Worm (Caenorhabditis elegans) whole organism, late embryonic: Measurements from ENCODE around the gene Y73F8A.15.

Source experiments
- C38D4.7 ChIP-seq: fragments of 200-800 bp; sonication (Bioruptor generic); optimal IDR thresholded peaks from 2 replicates; lab custom pipeline; 2018; ENCODE audit warnings: mild to moderate bottlenecking, missing genetic modification characterization, moderate library complexity, missing compliant biosample characterization
- Y22D7AL.16 ChIP-seq: sonication (generic microtip); optimal IDR thresholded peaks from 2 replicates; lab custom pipeline; 2016; ENCODE audit warnings: missing genetic modification characterization, missing compliant biosample characterization
- ahr-1 ChIP-seq: sonication (generic microtip); optimal IDR thresholded peaks from 2 replicates; lab custom pipeline; 2016; ENCODE audit warnings: missing genetic modification characterization, missing compliant biosample characterization
- ceh-2 ChIP-seq: sonication (generic microtip); optimal IDR thresholded peaks from 2 replicates; lab custom pipeline; 2016; ENCODE audit warnings: missing genotype, missing genetic modification characterization, missing compliant biosample characterization
- elt-2 ChIP-seq: sonication (generic microtip); optimal IDR thresholded peaks from 2 replicates; lab custom pipeline; 2016; ENCODE audit warnings: missing genetic modification reagents, missing genetic modification characterization, missing compliant biosample characterization
- ets-4 ChIP-seq: sonication (generic microtip); optimal IDR thresholded peaks from 2 replicates; lab custom pipeline; 2016; ENCODE audit warnings: missing genetic modification characterization, missing compliant biosample characterization
- hlh-15 ChIP-seq: sonication (generic microtip); optimal IDR thresholded peaks from 2 replicates; lab custom pipeline; 2016; ENCODE audit warnings: missing genetic modification characterization, missing compliant biosample characterization
- hlh-6 ChIP-seq: sonication (generic microtip); optimal IDR thresholded peaks from 2 replicates; lab custom pipeline; 2016; ENCODE audit warnings: missing genotype, missing genetic modification characterization, missing compliant biosample characterization
- odd-2 ChIP-seq: sonication (generic microtip); optimal IDR thresholded peaks from 2 replicates; lab custom pipeline; 2017; ENCODE audit warnings: antibody characterized with exemption, mild to moderate bottlenecking, missing genetic modification characterization, missing compliant biosample characterization
- pha-4 ChIP-seq: fragments of 150-350 bp; optimal IDR thresholded peaks from 2 replicates; lab custom pipeline; 2018; ENCODE audit warnings: missing biosample characterization, missing genetic modification reagents, missing genetic modification characterization
- pqm-1 ChIP-seq: sonication (generic microtip); optimal IDR thresholded peaks from 2 replicates; lab custom pipeline; 2016; ENCODE audit warnings: missing genetic modification characterization, missing compliant biosample characterization
- unc-3 ChIP-seq, 2 experiments: fragments of 200-800 bp in 1 of 2; sonication (Bioruptor generic) in 1 of 2; sonication (generic microtip) in 1 of 2; conservative IDR thresholded peaks in 1 of 2; optimal IDR thresholded peaks in 1 of 2; 2 replicates each; pipeline versions ENCODE4 v1.3.6 to Lab custom; 2016 to 2022; ENCODE audit warnings: missing compliant biosample characterization in 2 of 2, missing genetic modification characterization in 2 of 2, missing genetic modification reagents in 1 of 2
- unc-86 ChIP-seq: sonication (generic microtip); optimal IDR thresholded peaks from 2 replicates; lab custom pipeline; 2016; ENCODE audit warnings: missing genetic modification characterization, missing compliant biosample characterization

Y73F8A.15 gene

ce11 chrIV:15361244-15361643 lies 39.9 kb downstream of the Y73F8A.15 start, which contains the start of gene cpna-4:
Gene cpna-4 (plus strand): TSS chrIV:15361544.
- TF ChIP-seq unc-3 (GFP tag; conservative IDR thresholded peaks at IDR 0.05; lab: Robert Waterston, UW) (no peak), unc-3 (tag; optimal IDR thresholded peaks at IDR 0.05; lab: Kevin White, UChicago) (no peak), hlh-15 (tag; lab: Kevin White, UChicago) (no peak), odd-2 (tag; lab: Kevin White, UChicago) (no peak), ceh-2 (no peak), pqm-1 (no peak), ets-4 (tag; lab: Kevin White, UChicago) (no peak), elt-2 (no peak), Y22D7AL.16 (tag; lab: Kevin White, UChicago) (no peak)

DNA sequence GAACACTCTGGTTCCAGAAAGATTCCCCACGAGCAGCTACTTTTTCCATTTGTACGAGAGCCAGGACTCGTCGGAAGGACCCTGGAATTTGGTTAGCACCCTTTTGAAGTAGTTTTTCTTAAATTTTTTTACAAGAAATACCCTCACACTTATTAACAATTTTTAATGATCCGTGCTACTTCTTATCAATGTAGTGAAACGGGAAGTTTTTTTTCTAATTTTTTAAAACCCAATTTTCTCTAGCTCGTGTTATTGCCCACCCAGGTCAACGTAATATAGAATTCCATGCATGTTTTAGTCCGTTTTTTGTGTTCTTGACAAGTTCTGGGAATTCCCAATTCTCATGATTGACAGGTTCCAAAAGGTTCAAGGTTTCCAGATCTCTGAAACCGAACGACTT lies 40.5 kb downstream of the Y73F8A.15 start:
- TF ChIP-seq C38D4.7 (GFP tag; lab: Kevin White, UChicago) (no peak), unc-86 (no peak), hlh-6 (no peak), ahr-1 (no peak), pha-4 (tag; lab: Kevin White, UChicago) (no peak), ceh-2 (no peak)
